Fruit fly (Drosophila melanogaster): Measurements from ENCODE around the gene Sgp.

DNA sequence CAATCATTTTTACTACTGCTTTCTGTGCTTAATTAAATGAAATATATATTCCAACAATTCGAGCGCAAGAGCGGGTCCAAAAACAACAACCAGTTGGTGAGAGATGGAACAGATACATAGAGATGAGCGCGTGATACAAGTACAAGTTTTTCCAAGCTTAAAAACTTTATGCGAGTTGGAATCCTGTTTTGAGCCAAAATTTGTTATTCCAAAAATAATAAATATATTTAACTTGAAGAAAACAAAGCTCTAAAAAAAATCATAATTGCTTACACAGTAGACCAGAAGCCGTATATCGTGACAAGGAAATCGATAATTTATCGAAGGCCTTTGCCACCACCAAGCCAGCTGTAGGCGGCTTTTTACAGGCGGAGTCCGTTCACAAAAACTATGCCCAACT, 4.7 kb upstream of the Sgp start, which contains the start of the genes CG13097 and PIG-U:
- TF ChIP-seq insv (optimal IDR thresholded peaks at IDR 0.05) = no peak
- no peak for TF ChIP-seq Sin3A (optimal IDR thresholded peaks at IDR 0.05)
- no peak for TF ChIP-seq h (optimal IDR thresholded peaks at IDR 0.05)
- TF ChIP-seq Myc (optimal IDR thresholded peaks at IDR 0.05) = no peak

Data from Kc167 (cell line).